Worm (Caenorhabditis elegans) whole organism, L4/young adult: ENCODE measurements around the gene spt-4.
"Not testable (repeated sequence)": the region's sequence is repeated elsewhere in the genome, so short reads cannot be mapped to it uniquely, and the experiment has no call there.

Source experiments
- W03F9.2 ChIP-seq: fragments of 150-350 bp; optimal IDR thresholded peaks from 2 replicates; lab custom pipeline; 2014; ENCODE audit warnings: missing biosample characterization, missing genetic modification characterization
- dao-5 ChIP-seq: sonication (generic microtip); optimal IDR thresholded peaks from 2 replicates; lab custom pipeline; 2016; ENCODE audit warnings: missing genotype, missing genetic modification characterization, moderate library complexity, missing compliant biosample characterization
- him-1 ChIP-seq: sonication (generic microtip); optimal IDR thresholded peaks from 2 replicates; lab custom pipeline; 2016; ENCODE audit warnings: missing genotype, missing genetic modification reagents, missing genetic modification characterization, missing compliant biosample characterization

Gene spt-4

ce11 chrIII:69652-70051 is at the start of gene spt-4:
Gene spt-4, minus strand, starts transcription at chrIII:69752.
- TF ChIP-seq him-1 (tag; lab: Kevin White, UChicago) (no peak), W03F9.2 (tag; lab: Kevin White, UChicago) (no peak), dao-5 (tag; lab: Kevin White, UChicago) (no peak)

- no peak for TF ChIP-seq W03F9.2 (tag; lab: Kevin White, UChicago)
- no peak for TF ChIP-seq dao-5 (tag; lab: Kevin White, UChicago)
- no peak for TF ChIP-seq him-1 (tag; lab: Kevin White, UChicago)
Measured at ce11 chrIII:117857-118256, 48.3 kb upstream of the spt-4 start.

- TF ChIP-seq dao-5 (tag; lab: Kevin White, UChicago) = no peak
Measured at ce11 chrIII:117210-117609, 47.7 kb upstream of the spt-4 start, which contains the start of gene C29F9.5. Gene C29F9.5, plus strand, starts transcription at chrIII:117510.

ce11 chrIII:114603-115002 is 45.1 kb upstream of the spt-4 start, which contains the start of gene C29F9.6:
Gene C29F9.6, plus strand, starts transcription at chrIII:114903.
- TF ChIP-seq W03F9.2 (tag; lab: Kevin White, UChicago) = no peak
- TF ChIP-seq dao-5 (tag; lab: Kevin White, UChicago) = no peak
- no peak for TF ChIP-seq him-1 (tag; lab: Kevin White, UChicago)

ce11 chrIII:98822-99221 is 29.3 kb upstream of the spt-4 start, which contains the start of gene C29F9.9:
Gene C29F9.9, minus strand, starts transcription at chrIII:98922.
- TF ChIP-seq W03F9.2, him-1, dao-5 (tag; lab: Kevin White, UChicago): not testable (repeated sequence)

- TF ChIP-seq him-1, W03F9.2, dao-5 (tag; lab: Kevin White, UChicago): not testable (repeated sequence)
Measured at ce11 chrIII:97018-97417, 27.5 kb upstream of the spt-4 start, which contains the start of gene C29F9.8. Gene C29F9.8, minus strand, starts transcription at chrIII:97118.

- no peak for TF ChIP-seq W03F9.2 (tag; lab: Kevin White, UChicago)
- TF ChIP-seq him-1 (tag; lab: Kevin White, UChicago) = no peak
- no peak for TF ChIP-seq dao-5 (tag; lab: Kevin White, UChicago)
Measured at ce11 chrIII:96196-96595, 26.6 kb upstream of the spt-4 start.

ce11 chrIII:94759-95330 is 25.3 kb upstream of the spt-4 start, which contains the start of gene pat-4:
Gene pat-4, minus strand, starts transcription at chrIII:94809.
- TF ChIP-seq dao-5 (tag; lab: Kevin White, UChicago) (no peak), him-1 (tag; lab: Kevin White, UChicago) (no peak), W03F9.2 (tag; lab: Kevin White, UChicago) (no peak)

- TF ChIP-seq him-1 (tag; lab: Kevin White, UChicago) = no peak
- TF ChIP-seq W03F9.2 (tag; lab: Kevin White, UChicago) = no peak
Measured at ce11 chrIII:92247-92646, 22.7 kb upstream of the spt-4 start.

ce11 chrIII:89155-89554 is 19.6 kb upstream of the spt-4 start:
- no peak for TF ChIP-seq dao-5 (tag; lab: Kevin White, UChicago)
- TF ChIP-seq him-1 (tag; lab: Kevin White, UChicago) = no peak
- TF ChIP-seq W03F9.2 (tag; lab: Kevin White, UChicago) = peak; percentile 40

- TF ChIP-seq him-1 (tag; lab: Kevin White, UChicago) (no peak), dao-5 (tag; lab: Kevin White, UChicago) (no peak), W03F9.2 (tag; lab: Kevin White, UChicago) (no peak)
Measured at ce11 chrIII:87183-87582, 17.6 kb upstream of the spt-4 start, which contains the start of the genes F54C4.4 and mrpl-40. Gene F54C4.4, minus strand, starts transcription at chrIII:87381. Gene mrpl-40, plus strand, starts transcription at chrIII:87559.

- TF ChIP-seq W03F9.2 (tag; lab: Kevin White, UChicago) (peak; percentile 83), him-1 (tag; lab: Kevin White, UChicago) (no peak), dao-5 (tag; lab: Kevin White, UChicago) (no peak)
Measured at ce11 chrIII:86316-86715, 16.8 kb upstream of the spt-4 start, which contains the start of gene attf-3. Gene attf-3, minus strand, starts transcription at chrIII:86384.

ce11 chrIII:84372-84771 is 14.8 kb upstream of the spt-4 start:
- no peak for TF ChIP-seq W03F9.2 (tag; lab: Kevin White, UChicago)
- no peak for TF ChIP-seq dao-5 (tag; lab: Kevin White, UChicago)
- no peak for TF ChIP-seq him-1 (tag; lab: Kevin White, UChicago)

ce11 chrIII:72078-72477 is 2.5 kb upstream of the spt-4 start:
- TF ChIP-seq dao-5 (tag; lab: Kevin White, UChicago) (no peak), W03F9.2 (tag; lab: Kevin White, UChicago) (no peak), him-1 (tag; lab: Kevin White, UChicago) (no peak)
